Fruit fly (Drosophila melanogaster) whole organism, embryonic: ENCODE data around the gene CG32106.

Experiments
- B-H1 ChIP-seq: fragments of 200-800 bp; sonication (Bioruptor generic); IDR thresholded peaks from 3 replicates; pipeline ENCODE4 v1.3.6; 2022; ENCODE audit warnings: missing biosample characterization, missing genetic modification characterization
- BtbVII ChIP-seq: fragments of 200-800 bp; sonication (Bioruptor generic); optimal IDR thresholded peaks from 3 replicates; lab custom pipeline; 2017; ENCODE audit warnings: missing biosample characterization, mild to moderate bottlenecking, missing genetic modification characterization
- CG10209 ChIP-seq: fragments of 200-800 bp; sonication (Bioruptor generic); optimal IDR thresholded peaks from 3 replicates; lab custom pipeline; 2017; ENCODE audit warnings: missing biosample characterization, mild to moderate bottlenecking, missing genetic modification characterization, missing genetic modification reagents
- CG10267 ChIP-seq: fragments of 200-800 bp; sonication (Bioruptor generic); optimal IDR thresholded peaks from 2 replicates; lab custom pipeline; 2018; ENCODE audit warnings: missing biosample characterization, mild to moderate bottlenecking, missing genetic modification characterization, moderate library complexity
- CG10543 ChIP-seq: fragments of 200-800 bp; sonication (Bioruptor generic); optimal IDR thresholded peaks from 3 replicates; lab custom pipeline; 2017; ENCODE audit warnings: missing biosample characterization, mild to moderate bottlenecking, missing genetic modification characterization, moderate library complexity
- CG11504 ChIP-seq: fragments of 200-800 bp; sonication (Bioruptor generic); optimal IDR thresholded peaks from 3 replicates; lab custom pipeline; 2019; ENCODE audit warnings: missing biosample characterization, mild to moderate bottlenecking, missing genetic modification characterization, moderate library complexity
- CG14050 ChIP-seq: fragments of 200-800 bp; sonication (Bioruptor generic); IDR thresholded peaks from 3 replicates; pipeline ENCODE4 v1.3.6; 2022; ENCODE audit warnings: missing biosample characterization, missing genetic modification characterization
- CG17186 ChIP-seq: fragments of 200-800 bp; sonication (Bioruptor generic); optimal IDR thresholded peaks from 3 replicates; lab custom pipeline; 2017; ENCODE audit warnings: missing biosample characterization, missing genetic modification reagents, missing genetic modification characterization
- CG17568 ChIP-seq: fragments of 200-800 bp; sonication (Bioruptor generic); optimal IDR thresholded peaks from 2 replicates; lab custom pipeline; 2018; ENCODE audit warnings: missing biosample characterization, mild to moderate bottlenecking, missing genetic modification characterization, moderate library complexity
- CG2678 ChIP-seq: fragments of 200-800 bp; sonication (Bioruptor generic); optimal IDR thresholded peaks from 3 replicates; lab custom pipeline; 2019; ENCODE audit warnings: missing biosample characterization, mild to moderate bottlenecking, missing genetic modification characterization, moderate library complexity
- CG2712 ChIP-seq: fragments of 200-800 bp; optimal IDR thresholded peaks from 3 replicates; lab custom pipeline; 2019; ENCODE audit warnings: missing biosample characterization, mild to moderate bottlenecking, missing genetic modification characterization, moderate library complexity
- CG2875 ChIP-seq: fragments of 200-800 bp; sonication (Bioruptor generic); optimal IDR thresholded peaks from 2 replicates; lab custom pipeline; 2017; ENCODE audit warnings: missing biosample characterization, mild to moderate bottlenecking, missing genetic modification characterization, missing genetic modification reagents
- CG3838 ChIP-seq: fragments of 200-800 bp; sonication (Bioruptor generic); optimal IDR thresholded peaks from 3 replicates; lab custom pipeline; 2016; ENCODE audit warnings: missing biosample characterization, missing genetic modification characterization
- CG6654 ChIP-seq: fragments of 200-800 bp; sonication (Bioruptor generic); optimal IDR thresholded peaks from 2 replicates; lab custom pipeline; 2017; ENCODE audit warnings: missing biosample characterization, mild to moderate bottlenecking, missing genetic modification characterization
- CG7745 ChIP-seq: fragments of 200-800 bp; sonication (Bioruptor generic); optimal IDR thresholded peaks from 2 replicates; lab custom pipeline; 2018; ENCODE audit warnings: missing biosample characterization, mild to moderate bottlenecking, missing genetic modification characterization, moderate library complexity
- CG8478 ChIP-seq: fragments of >200 bp; optimal IDR thresholded peaks from 2 replicates; lab custom pipeline; 2018
- CG9215 ChIP-seq: fragments of 200-800 bp; sonication (Bioruptor generic); IDR thresholded peaks from 2 replicates; pipeline ENCODE4 v1.3.6; 2022; ENCODE audit warnings: missing biosample characterization, missing genetic modification characterization
- CTCF ChIP-seq: fragments of 200-800 bp; sonication (Bioruptor generic); optimal IDR thresholded peaks from 2 replicates; lab custom pipeline; 2017; ENCODE audit warnings: missing biosample characterization, mild to moderate bottlenecking, missing genetic modification characterization, moderate library complexity
- Camta ChIP-seq: fragments of 200-800 bp; sonication (Bioruptor generic); optimal IDR thresholded peaks from 2 replicates; lab custom pipeline; 2016; ENCODE audit warnings: missing biosample characterization, missing genetic modification characterization
- Dll ChIP-seq: fragments of 200-800 bp; sonication (Bioruptor generic); IDR thresholded peaks from 4 replicates; pipeline ENCODE4 v1.3.6; 2022; ENCODE audit warnings: missing biosample characterization, missing genetic modification characterization; ENCODE audit not compliant: partially characterized antibody
- ERR ChIP-seq: fragments of 200-800 bp; sonication (Bioruptor generic); optimal IDR thresholded peaks from 2 replicates; lab custom pipeline; 2016; ENCODE audit warnings: missing biosample characterization, missing genetic modification characterization
- GATAe ChIP-seq: fragments of 200-800 bp; sonication (Bioruptor generic); conservative IDR thresholded peaks from 2 replicates; pipeline ENCODE4 v1.3.6; 2022; ENCODE audit warnings: missing biosample characterization, missing genetic modification characterization
- H15 ChIP-seq: fragments of 200-800 bp; sonication (Bioruptor generic); IDR thresholded peaks from 3 replicates; pipeline ENCODE4 v1.3.6; 2022; ENCODE audit warnings: missing biosample characterization, missing genetic modification characterization
- Max ChIP-seq: fragments of 200-800 bp; sonication (Bioruptor generic); optimal IDR thresholded peaks from 2 replicates; lab custom pipeline; 2016; ENCODE audit warnings: missing biosample characterization, mild to moderate bottlenecking, missing genetic modification characterization
- Rfx ChIP-seq: fragments of 200-800 bp; sonication (Bioruptor generic); IDR thresholded peaks from 2 replicates; pipeline ENCODE4 v1.3.6; 2022; ENCODE audit warnings: missing biosample characterization, missing genetic modification characterization
- Rx ChIP-seq: fragments of 200-800 bp; sonication (Bioruptor generic); IDR thresholded peaks from 2 replicates; pipeline ENCODE4 v1.3.6; 2022; ENCODE audit warnings: missing biosample characterization, missing genetic modification characterization
- Sox102F ChIP-seq: fragments of 200-800 bp; sonication (Bioruptor generic); optimal IDR thresholded peaks from 2 replicates; lab custom pipeline; 2018; ENCODE audit warnings: missing biosample characterization, mild to moderate bottlenecking, missing genetic modification characterization, moderate library complexity
- Trl ChIP-seq, 3 experiments: fragments of >200 bp in 2 of 3; fragments of 200-800 bp in 1 of 3; sonication (Bioruptor generic) in 1 of 3; optimal IDR thresholded peaks; 2 replicates in 1 of 3; 3 replicates in 2 of 3; lab custom pipeline; 2016 to 2017; ENCODE audit warnings: missing biosample characterization in 1 of 3, missing genetic modification characterization in 1 of 3
- YL-1 ChIP-seq: fragments of 200-800 bp; sonication (Bioruptor generic); optimal IDR thresholded peaks from 3 replicates; lab custom pipeline; 2017; ENCODE audit warnings: missing biosample characterization, mild to moderate bottlenecking, missing genetic modification characterization
- ab ChIP-seq: fragments of 200-800 bp; sonication (Bioruptor generic); optimal IDR thresholded peaks from 2 replicates; lab custom pipeline; 2016; ENCODE audit warnings: missing biosample characterization, missing genetic modification characterization
- ac ChIP-seq: fragments of 200-800 bp; sonication (Bioruptor generic); optimal IDR thresholded peaks from 3 replicates; lab custom pipeline; 2017; ENCODE audit warnings: missing biosample characterization, mild to moderate bottlenecking, missing genetic modification characterization
- ash1 ChIP-seq: fragments of 200-800 bp; sonication (Bioruptor generic); optimal IDR thresholded peaks from 2 replicates; lab custom pipeline; 2018; ENCODE audit warnings: missing biosample characterization, mild to moderate bottlenecking, missing genetic modification characterization
- crol ChIP-seq: fragments of 200-800 bp; sonication (Bioruptor generic); IDR thresholded peaks from 2 replicates; pipeline ENCODE4 v1.3.6; 2022; ENCODE audit warnings: missing biosample characterization, missing genetic modification characterization
- cwo ChIP-seq: fragments of 200-800 bp; sonication (Bioruptor generic); optimal IDR thresholded peaks from 3 replicates; lab custom pipeline; 2017; ENCODE audit warnings: missing biosample characterization, missing genetic modification characterization, mild to moderate bottlenecking, moderate library complexity, missing genetic modification reagents
- dysf ChIP-seq: fragments of 200-800 bp; sonication (Bioruptor generic); IDR thresholded peaks from 3 replicates; pipeline ENCODE4 v1.3.6; 2022; ENCODE audit warnings: missing biosample characterization, missing genetic modification characterization
- fd102C ChIP-seq: fragments of 200-800 bp; sonication (Bioruptor generic); optimal IDR thresholded peaks from 2 replicates; lab custom pipeline; 2018; ENCODE audit warnings: missing biosample characterization, mild to moderate bottlenecking, missing genetic modification characterization, moderate library complexity
- ftz-f1 ChIP-seq: fragments of 200-800 bp; sonication (Bioruptor generic); optimal IDR thresholded peaks from 2 replicates; lab custom pipeline; 2016; ENCODE audit warnings: missing biosample characterization, missing genetic modification characterization
- gcm2 ChIP-seq: fragments of 200-800 bp; sonication (Bioruptor generic); optimal IDR thresholded peaks from 2 replicates; lab custom pipeline; 2016; ENCODE audit warnings: missing biosample characterization, missing genetic modification characterization
- gsb ChIP-seq: fragments of 200-800 bp; sonication (Bioruptor generic); IDR thresholded peaks from 2 replicates; pipeline ENCODE4 v1.3.6; 2022; ENCODE audit warnings: missing biosample characterization, missing genetic modification characterization
- nerfin-2 ChIP-seq: fragments of 200-800 bp; sonication (Bioruptor generic); IDR thresholded peaks from 2 replicates; pipeline ENCODE4 v1.3.6; 2022; ENCODE audit warnings: missing biosample characterization, missing genetic modification characterization; ENCODE audit not compliant: partially characterized antibody
- otp ChIP-seq: fragments of 200-800 bp; sonication (Bioruptor generic); IDR thresholded peaks from 3 replicates; pipeline ENCODE4, ENCODE4 v1.3.6; 2022; ENCODE audit warnings: missing biosample characterization, missing genetic modification characterization
- peb ChIP-seq: fragments of 200-800 bp; sonication (Bioruptor generic); IDR thresholded peaks from 2 replicates; pipeline ENCODE4 v1.3.6; 2022; ENCODE audit warnings: missing biosample characterization, missing genetic modification characterization
- rib ChIP-seq: fragments of 200-800 bp; sonication (Bioruptor generic); IDR thresholded peaks from 2 replicates; pipeline ENCODE4 v1.3.6; 2022; ENCODE audit warnings: missing biosample characterization, missing genetic modification characterization
- row ChIP-seq: fragments of 200-800 bp; sonication (Bioruptor generic); IDR thresholded peaks from 3 replicates; pipeline ENCODE4 v1.3.6; 2022; ENCODE audit warnings: missing biosample characterization, missing genetic modification characterization
- sim ChIP-seq: fragments of 200-800 bp; sonication (Bioruptor generic); IDR thresholded peaks from 2 replicates; pipeline ENCODE4 v1.3.6; 2022; ENCODE audit warnings: missing biosample characterization, missing genetic modification characterization
- sqz ChIP-seq: fragments of 200-800 bp; sonication (Bioruptor generic); optimal IDR thresholded peaks from 3 replicates; lab custom pipeline; 2018; ENCODE audit warnings: missing biosample characterization, mild to moderate bottlenecking, missing genetic modification characterization
- twi ChIP-seq: fragments of 200-800 bp; optimal IDR thresholded peaks from 2 replicates; lab custom pipeline; 2019; ENCODE audit warnings: missing biosample characterization, mild to moderate bottlenecking, missing genetic modification characterization, moderate library complexity
- usp ChIP-seq: fragments of >200 bp; optimal IDR thresholded peaks from 2 replicates; lab custom pipeline; 2017; ENCODE audit warnings: missing biosample characterization, missing genetic modification characterization
- yki ChIP-seq: fragments of >200 bp; optimal IDR thresholded peaks from 3 replicates; lab custom pipeline; 2018
- zen ChIP-seq: fragments of 200-800 bp; sonication (Bioruptor generic); optimal IDR thresholded peaks from 3 replicates; lab custom pipeline; 2018; ENCODE audit warnings: missing biosample characterization, mild to moderate bottlenecking, missing genetic modification characterization, moderate library complexity

CG32106 gene

dm6 chr3L:12792933-12793448, 14.5 kb upstream of the CG32106 start (continued):
- TF ChIP-seq B-H1 (GFP tag; lab: Robert Waterston, UW) (no peak), yki (lab: Kevin White, UChicago) (no peak), ash1 (no peak), ab (GFP tag; lab: Kevin White, UChicago) (no peak), cwo (peak; percentile 66), fd102C (GFP tag; lab: Kevin White, UChicago) (no peak), CG7745 (tag; lab: Kevin White, UChicago) (no peak), gsb (GFP tag; lab: Robert Waterston, UW) (no peak), usp (no peak), CG2678 (tag; lab: Kevin White, UChicago) (peak; percentile 90), CTCF (no peak), sim (GFP tag; lab: Robert Waterston, UW) (no peak), CG8478 (lab: Kevin White, UChicago) (no peak), gcm2 (GFP tag; lab: Kevin White, UChicago) (no peak), CG17186 (GFP tag; lab: Kevin White, UChicago) (no peak), nerfin-2 (GFP tag; lab: Robert Waterston, UW) (no peak), dysf (peak; percentile 55; the same call in 2 of the 3 replicates), Sox102F (peak; percentile 61), rib (GFP tag; lab: Robert Waterston, UW) (no peak), CG6654 (GFP tag; lab: Kevin White, UChicago) (no peak), Camta (GFP tag; lab: Kevin White, UChicago) (peak; percentile 48), Rx (GFP tag; lab: Robert Waterston, UW) (no peak), sqz (GFP tag; lab: Kevin White, UChicago) (peak; percentile 82), CG3838 (no peak), CG17568 (peak; percentile 53), CG14050 (0 out of 3 replicates have a peak, but pooled peaks have one; percentile 9), ERR (no peak), crol (GFP tag; lab: Robert Waterston, UW) (no peak), CG10209 (GFP tag; lab: Kevin White, UChicago) (peak; percentile 40), peb (GFP tag; lab: Robert Waterston, UW) (no peak), GATAe (GFP tag; lab: Robert Waterston, UW) (no peak), zen (tag; lab: Kevin White, UChicago) (no peak), ftz-f1 (no peak), CG10543 (GFP tag; lab: Kevin White, UChicago) (peak; percentile 11), ac (GFP tag; lab: Kevin White, UChicago) (no peak), row (GFP tag; lab: Robert Waterston, UW) (peak; percentile 74), CG9215 (GFP tag; lab: Robert Waterston, UW) (no peak), Dll (GFP tag; lab: Robert Waterston, UW) (no peak), YL-1 (GFP tag; lab: Kevin White, UChicago) (no peak), Rfx (GFP tag; lab: Robert Waterston, UW) (peak; percentile 71), Max (GFP tag; lab: Kevin White, UChicago) (peak; percentile 18), BtbVII (GFP tag; lab: Kevin White, UChicago) (peak; percentile 20), twi (tag; lab: Kevin White, UChicago) (no peak), CG10267 (tag; lab: Kevin White, UChicago) (peak; percentile 65), CG2875 (peak; percentile 9), CG11504 (peak; percentile 79), otp (GFP tag; lab: Robert Waterston, UW) (no peak), H15 (GFP tag; lab: Robert Waterston, UW) (no peak), CG2712 (tag; lab: Kevin White, UChicago) (peak; percentile 79), Trl (optimal IDR thresholded peaks at IDR 0.05; lab: Kevin White, UChicago) (no peak), Trl (GFP tag; optimal IDR thresholded peaks at IDR 0.05; lab: Kevin White, UChicago) (no peak)
